Fruit fly (Drosophila melanogaster) whole organism, embryonic: ENCODE data around the gene CG15894.

ENCODE experiments used
- Atf3 ChIP-seq: fragments of 200-800 bp; sonication (Bioruptor generic); optimal IDR thresholded peaks from 3 replicates; lab custom pipeline; 2016; ENCODE audit warnings: missing biosample characterization, missing genetic modification characterization
- B-H1 ChIP-seq: fragments of 200-800 bp; sonication (Bioruptor generic); IDR thresholded peaks from 3 replicates; pipeline ENCODE4 v1.3.6; 2022; ENCODE audit warnings: missing biosample characterization, missing genetic modification characterization
- CG11456 ChIP-seq: fragments of 200-800 bp; sonication (Bioruptor generic); IDR thresholded peaks from 3 replicates; pipeline ENCODE4 v1.3.6; 2022; ENCODE audit warnings: missing biosample characterization, missing genetic modification characterization
- CG11504 ChIP-seq: fragments of 200-800 bp; sonication (Bioruptor generic); optimal IDR thresholded peaks from 3 replicates; lab custom pipeline; 2019; ENCODE audit warnings: missing biosample characterization, mild to moderate bottlenecking, missing genetic modification characterization, moderate library complexity
- CG11723 ChIP-seq: fragments of 200-800 bp; sonication (Bioruptor generic); optimal IDR thresholded peaks from 2 replicates; lab custom pipeline; 2017; ENCODE audit warnings: missing biosample characterization, mild to moderate bottlenecking, missing genetic modification characterization
- CG12391 ChIP-seq: fragments of 200-800 bp; sonication (Bioruptor generic); optimal IDR thresholded peaks from 3 replicates; lab custom pipeline; 2018; ENCODE audit warnings: missing biosample characterization, mild to moderate bottlenecking, missing genetic modification characterization, moderate library complexity
- CG13424 ChIP-seq: fragments of 200-800 bp; sonication (Bioruptor generic); optimal IDR thresholded peaks from 2 replicates; lab custom pipeline; 2019; ENCODE audit warnings: missing biosample characterization, mild to moderate bottlenecking, missing genetic modification characterization, moderate library complexity
- CG13775 ChIP-seq: fragments of 200-800 bp; sonication (Bioruptor generic); optimal IDR thresholded peaks from 3 replicates; lab custom pipeline; 2017; ENCODE audit warnings: missing biosample characterization, mild to moderate bottlenecking, missing genetic modification characterization
- CG14441 ChIP-seq: fragments of 200-800 bp; sonication (Bioruptor generic); IDR thresholded peaks from 2 replicates; pipeline ENCODE4 v1.3.6; 2022; ENCODE audit warnings: missing biosample characterization, missing genetic modification characterization
- CG17359 ChIP-seq: fragments of 200-800 bp; sonication (Bioruptor generic); optimal IDR thresholded peaks from 3 replicates; lab custom pipeline; 2018; ENCODE audit warnings: missing biosample characterization, mild to moderate bottlenecking, missing genetic modification characterization, moderate library complexity
- CG18262 ChIP-seq: fragments of 200-800 bp; optimal IDR thresholded peaks from 3 replicates; lab custom pipeline; 2019; ENCODE audit warnings: missing biosample characterization, mild to moderate bottlenecking, missing genetic modification characterization, moderate library complexity
- CG2116 ChIP-seq: fragments of 200-800 bp; sonication (Bioruptor generic); optimal IDR thresholded peaks from 3 replicates; lab custom pipeline; 2018; ENCODE audit warnings: missing biosample characterization, mild to moderate bottlenecking, missing genetic modification characterization
- CG2120 ChIP-seq: fragments of 200-800 bp; sonication (Bioruptor generic); optimal IDR thresholded peaks from 3 replicates; lab custom pipeline; 2016; ENCODE audit warnings: missing biosample characterization, missing genetic modification characterization
- CG30431 ChIP-seq: fragments of 200-800 bp; sonication (Bioruptor generic); optimal IDR thresholded peaks from 2 replicates; lab custom pipeline; 2017; ENCODE audit warnings: missing biosample characterization, missing genetic modification characterization
- CG33213 ChIP-seq: fragments of 200-800 bp; sonication (Bioruptor generic); optimal IDR thresholded peaks from 3 replicates; lab custom pipeline; 2016; ENCODE audit warnings: missing biosample characterization, missing genetic modification characterization
- CG3995 ChIP-seq: fragments of 200-800 bp; sonication (Bioruptor generic); optimal IDR thresholded peaks from 3 replicates; lab custom pipeline; 2016; ENCODE audit warnings: missing biosample characterization, missing genetic modification characterization
- CG7839 ChIP-seq: fragments of 200-800 bp; sonication (Bioruptor generic); optimal IDR thresholded peaks from 3 replicates; lab custom pipeline; 2018; ENCODE audit warnings: missing biosample characterization, mild to moderate bottlenecking, missing genetic modification characterization, moderate library complexity
- CG9727 ChIP-seq: fragments of 200-800 bp; sonication (Bioruptor generic); optimal IDR thresholded peaks from 3 replicates; lab custom pipeline; 2017; ENCODE audit warnings: missing biosample characterization, mild to moderate bottlenecking, missing genetic modification characterization
- Dad ChIP-seq: fragments of 200-800 bp; sonication (Bioruptor generic); optimal IDR thresholded peaks from 3 replicates; lab custom pipeline; 2016; ENCODE audit warnings: missing biosample characterization, missing genetic modification characterization
- E2f1 ChIP-seq: fragments of 200-800 bp; sonication (Bioruptor generic); IDR thresholded peaks from 2 replicates; pipeline ENCODE4 v1.3.6; 2022; ENCODE audit warnings: missing biosample characterization, missing genetic modification characterization
- Ets97D ChIP-seq: fragments of 200-800 bp; sonication (Bioruptor generic); optimal IDR thresholded peaks from 3 replicates; lab custom pipeline; 2016; ENCODE audit warnings: missing biosample characterization, missing genetic modification characterization
- Fer1 ChIP-seq: fragments of 200-800 bp; sonication (Bioruptor generic); optimal IDR thresholded peaks from 2 replicates; lab custom pipeline; 2017; ENCODE audit warnings: missing biosample characterization, mild to moderate bottlenecking, missing genetic modification characterization
- Fer2 ChIP-seq: fragments of 200-800 bp; sonication (Bioruptor generic); optimal IDR thresholded peaks from 2 replicates; lab custom pipeline; 2018; ENCODE audit warnings: missing biosample characterization, mild to moderate bottlenecking, missing genetic modification characterization, moderate library complexity
- HLH3B ChIP-seq: fragments of 200-800 bp; sonication (Bioruptor generic); IDR thresholded peaks from 2 replicates; pipeline ENCODE4 v1.3.6; 2022; ENCODE audit warnings: missing biosample characterization, missing genetic modification characterization
- HLH54F ChIP-seq: fragments of 200-800 bp; sonication (Bioruptor generic); optimal IDR thresholded peaks from 3 replicates; lab custom pipeline; 2016; ENCODE audit warnings: missing biosample characterization, missing genetic modification characterization
- HmgD ChIP-seq: fragments of 200-800 bp; sonication (Bioruptor generic); optimal IDR thresholded peaks from 3 replicates; lab custom pipeline; 2016; ENCODE audit warnings: missing biosample characterization, missing genetic modification characterization
- Hsf ChIP-seq: fragments of 200-800 bp; sonication (Bioruptor generic); optimal IDR thresholded peaks from 3 replicates; lab custom pipeline; 2016; ENCODE audit warnings: missing biosample characterization, missing genetic modification characterization
- Lpt ChIP-seq: fragments of >200 bp; optimal IDR thresholded peaks from 2 replicates; lab custom pipeline; 2018; ENCODE audit warnings: missing biosample characterization, missing genetic modification characterization
- Med ChIP-seq: fragments of 200-800 bp; sonication (Bioruptor generic); peaks from one replicate; lab custom pipeline; 2016; ENCODE audit warnings: missing biosample characterization, missing genetic modification characterization, mild to moderate bottlenecking, inconsistent platforms, moderate library complexity
- Pdp1 ChIP-seq, 2 experiments: fragments of 200-800 bp; sonication (Bioruptor generic); optimal IDR thresholded peaks; 3 replicates each; lab custom pipeline; 2016; ENCODE audit warnings: missing biosample characterization in 2 of 2, missing genetic modification characterization in 2 of 2, mild to moderate bottlenecking in 1 of 2, moderate library complexity in 1 of 2
- Poxn ChIP-seq: fragments of 200-800 bp; sonication (Bioruptor generic); IDR thresholded peaks from 2 replicates; pipeline ENCODE4 v1.3.6; 2022; ENCODE audit warnings: missing biosample characterization, missing genetic modification characterization
- Scr ChIP-seq: fragments of 200-800 bp; sonication (Bioruptor generic); IDR thresholded peaks from 2 replicates; pipeline ENCODE4 v1.3.6; 2022; ENCODE audit warnings: missing biosample characterization, missing genetic modification characterization; ENCODE audit not compliant: partially characterized antibody
- Trl ChIP-seq, 3 experiments: fragments of >200 bp in 2 of 3; fragments of 200-800 bp in 1 of 3; sonication (Bioruptor generic) in 1 of 3; optimal IDR thresholded peaks; 2 replicates in 1 of 3; 3 replicates in 2 of 3; lab custom pipeline; 2016 to 2017; ENCODE audit warnings: missing biosample characterization in 1 of 3, missing genetic modification characterization in 1 of 3
- YL-1 ChIP-seq: fragments of 200-800 bp; sonication (Bioruptor generic); optimal IDR thresholded peaks from 3 replicates; lab custom pipeline; 2017; ENCODE audit warnings: missing biosample characterization, mild to moderate bottlenecking, missing genetic modification characterization
- crol ChIP-seq: fragments of 200-800 bp; sonication (Bioruptor generic); IDR thresholded peaks from 2 replicates; pipeline ENCODE4 v1.3.6; 2022; ENCODE audit warnings: missing biosample characterization, missing genetic modification characterization
- en ChIP-seq: fragments of 200-800 bp; sonication (Bioruptor generic); optimal IDR thresholded peaks from 2 replicates; lab custom pipeline; 2016; ENCODE audit warnings: missing biosample characterization, missing genetic modification characterization
- ewg ChIP-seq: fragments of 200-800 bp; sonication (Bioruptor generic); optimal IDR thresholded peaks from 3 replicates; lab custom pipeline; 2017; ENCODE audit warnings: mild to moderate bottlenecking, missing biosample characterization, missing genetic modification reagents, missing genetic modification characterization
- gce ChIP-seq: fragments of 200-800 bp; sonication (Bioruptor generic); IDR thresholded peaks from 3 replicates; pipeline ENCODE4 v1.3.6; 2022; ENCODE audit warnings: missing biosample characterization, missing genetic modification characterization
- gsb ChIP-seq: fragments of 200-800 bp; sonication (Bioruptor generic); IDR thresholded peaks from 2 replicates; pipeline ENCODE4 v1.3.6; 2022; ENCODE audit warnings: missing biosample characterization, missing genetic modification characterization
- hb ChIP-seq: fragments of 200-800 bp; sonication (Bioruptor generic); IDR thresholded peaks from 3 replicates; pipeline ENCODE4 v1.3.6; 2022; ENCODE audit warnings: missing biosample characterization, missing genetic modification characterization; ENCODE audit not compliant: partially characterized antibody
- lmd ChIP-seq: fragments of 200-800 bp; sonication (Bioruptor generic); IDR thresholded peaks from 2 replicates; pipeline ENCODE4 v1.3.6; 2022; ENCODE audit warnings: missing biosample characterization, missing genetic modification characterization
- lola ChIP-seq, 3 experiments: fragments of >200 bp in 2 of 3; fragments of 200-800 bp in 1 of 3; sonication (Bioruptor generic) in 1 of 3; optimal IDR thresholded peaks; 2 replicates each; lab custom pipeline; 2017 to 2019; ENCODE audit warnings: missing biosample characterization in 3 of 3, missing genetic modification characterization in 3 of 3, mild to moderate bottlenecking in 1 of 3, moderate library complexity in 1 of 3
- luna ChIP-seq: fragments of 200-800 bp; sonication (Bioruptor generic); optimal IDR thresholded peaks from 2 replicates; lab custom pipeline; 2016; ENCODE audit warnings: missing biosample characterization, missing genetic modification characterization
- p53 ChIP-seq: fragments of 200-800 bp; sonication (Bioruptor generic); optimal IDR thresholded peaks from 2 replicates; lab custom pipeline; 2016; ENCODE audit warnings: missing biosample characterization, missing genetic modification characterization
- prd ChIP-seq, 3 experiments: fragments of >200 bp in 2 of 3; fragments of 200-800 bp in 1 of 3; sonication (Bioruptor generic) in 1 of 3; optimal IDR thresholded peaks in 2 of 3; IDR thresholded peaks in 1 of 3; 2 replicates in 2 of 3; 3 replicates in 1 of 3; pipeline versions ENCODE4 v1.3.6 to Lab custom; 2017 to 2022; ENCODE audit warnings: missing biosample characterization in 1 of 3, missing genetic modification characterization in 1 of 3
- rib ChIP-seq: fragments of 200-800 bp; sonication (Bioruptor generic); IDR thresholded peaks from 2 replicates; pipeline ENCODE4 v1.3.6; 2022; ENCODE audit warnings: missing biosample characterization, missing genetic modification characterization
- tap ChIP-seq: fragments of 200-800 bp; optimal IDR thresholded peaks from 3 replicates; lab custom pipeline; 2019; ENCODE audit warnings: missing biosample characterization, mild to moderate bottlenecking, missing genetic modification characterization, moderate library complexity
- twi ChIP-seq: fragments of 200-800 bp; optimal IDR thresholded peaks from 2 replicates; lab custom pipeline; 2019; ENCODE audit warnings: missing biosample characterization, mild to moderate bottlenecking, missing genetic modification characterization, moderate library complexity
- unpg ChIP-seq: fragments of 200-800 bp; sonication (Bioruptor generic); optimal IDR thresholded peaks from 3 replicates; lab custom pipeline; 2018; ENCODE audit warnings: missing biosample characterization, mild to moderate bottlenecking, missing genetic modification characterization, moderate library complexity

Gene CG15894

DNA sequence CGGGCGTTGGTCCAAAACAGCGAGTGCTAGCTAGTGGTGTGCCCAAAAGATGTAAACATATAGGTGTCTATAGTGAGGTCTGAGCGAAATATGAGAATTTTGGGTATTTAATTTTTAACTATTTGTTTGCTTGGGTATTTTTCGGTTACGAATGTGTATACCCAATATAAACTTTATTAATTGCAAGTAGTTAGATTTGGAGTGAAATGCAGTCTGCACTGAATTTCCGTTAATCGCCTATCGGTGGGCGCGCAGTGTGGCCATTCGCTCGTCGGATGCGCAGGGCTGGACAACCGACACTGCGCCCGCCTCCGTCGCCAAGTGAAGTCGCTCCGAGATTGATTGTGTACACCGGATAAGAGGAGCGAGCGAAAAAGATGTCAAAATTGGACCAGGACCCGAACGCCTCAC lies 13.9 kb upstream of the CG15894 start, which contains the start of the genes CG15891 and CG3815 (continued):
- TF ChIP-seq Scr (GFP tag; lab: Robert Waterston, UW) = peak; percentile 55; the same call in 1 of the 2 replicates
- peak; percentile 90 for TF ChIP-seq Med
- peak; percentile 93 for TF ChIP-seq ewg (GFP tag; lab: Kevin White, UChicago)
- TF ChIP-seq hb (GFP tag; lab: Robert Waterston, UW) = no peak
- no peak for TF ChIP-seq Lpt (GFP tag; lab: Kevin White, UChicago)
- peak; percentile 25 for TF ChIP-seq CG17359
- peak; percentile 44 for TF ChIP-seq unpg (GFP tag; lab: Kevin White, UChicago)
- 0 out of 2 replicates have a peak, but pooled peaks have one; percentile 19 for TF ChIP-seq rib (GFP tag; lab: Robert Waterston, UW)
- TF ChIP-seq CG2120 (GFP tag; lab: Kevin White, UChicago) = peak; percentile 73
- no peak for TF ChIP-seq gce
- TF ChIP-seq CG7839 (tag; lab: Kevin White, UChicago) = peak; percentile 66
- peak; percentile 41 for TF ChIP-seq Fer2 (tag; lab: Kevin White, UChicago)
- TF ChIP-seq Poxn (GFP tag; lab: Robert Waterston, UW) = no peak
- peak; percentile 67 for TF ChIP-seq CG12391 (tag; lab: Kevin White, UChicago)
- TF ChIP-seq p53 (GFP tag; lab: Kevin White, UChicago) = peak; percentile 33
- no peak for TF ChIP-seq B-H1 (GFP tag; lab: Robert Waterston, UW)
- TF ChIP-seq luna = no peak
- TF ChIP-seq CG3995 (GFP tag; lab: Kevin White, UChicago) = peak; percentile 49
- peak; percentile 70 for TF ChIP-seq CG13424 (tag; lab: Kevin White, UChicago)
- TF ChIP-seq Pdp1 (GFP tag; optimal IDR thresholded peaks at IDR 0.05; lab: Kevin White, UChicago) = peak; percentile 41 to 48
- TF ChIP-seq CG11504 (tag; lab: Kevin White, UChicago) = no peak
- TF ChIP-seq gsb (GFP tag; lab: Robert Waterston, UW) = no peak
- TF ChIP-seq CG30431 (GFP tag; lab: Kevin White, UChicago) = peak; percentile 38
- no peak for TF ChIP-seq en (GFP tag; lab: Kevin White, UChicago)
- TF ChIP-seq Hsf = peak; percentile 47
- peak; percentile 52 for TF ChIP-seq CG9727
- TF ChIP-seq Fer1 = peak; percentile 67
- TF ChIP-seq Trl (optimal IDR thresholded peaks at IDR 0.05; lab: Kevin White, UChicago) = no peak
- peak; percentile 49 for TF ChIP-seq Trl (GFP tag; optimal IDR thresholded peaks at IDR 0.05; lab: Kevin White, UChicago)
- no peak for TF ChIP-seq tap (tag; lab: Kevin White, UChicago)
- peak; percentile 39; the same call in 1 of the 3 replicates for TF ChIP-seq CG11456
- 0 out of 2 replicates have a peak, but pooled peaks have one; percentile 12 for TF ChIP-seq E2f1 (GFP tag; lab: Robert Waterston, UW)
- no peak for TF ChIP-seq CG11723 (GFP tag; lab: Kevin White, UChicago)
- TF ChIP-seq CG14441 = peak; percentile 48; the same call in 1 of the 2 replicates
- peak in 1 of 3 experiments; percentile 56 for TF ChIP-seq lola (GFP tag; optimal IDR thresholded peaks at IDR 0.05; lab: Kevin White, UChicago)
- TF ChIP-seq lmd = peak; percentile 71
- TF ChIP-seq HLH54F (GFP tag; lab: Kevin White, UChicago) = peak; percentile 36
- TF ChIP-seq crol = peak; percentile 57
- TF ChIP-seq Dad = peak; percentile 30
- TF ChIP-seq twi (tag; lab: Kevin White, UChicago) = peak; percentile 48
- peak; percentile 3 for TF ChIP-seq HmgD (GFP tag; lab: Kevin White, UChicago)
- no peak for TF ChIP-seq prd (optimal IDR thresholded peaks at IDR 0.05; lab: Kevin White, UChicago)
- TF ChIP-seq prd (GFP tag; IDR thresholded peaks at IDR 0.05; lab: Robert Waterston, UW) = peak; percentile 71
- TF ChIP-seq CG2116 (GFP tag; lab: Kevin White, UChicago) = peak; percentile 64
- TF ChIP-seq Atf3 = peak; percentile 53
- peak; percentile 57 for TF ChIP-seq Ets97D (GFP tag; lab: Kevin White, UChicago)
- peak; percentile 53; the same call in 1 of the 2 replicates for TF ChIP-seq HLH3B (GFP tag; lab: Robert Waterston, UW)
- peak; percentile 60 for TF ChIP-seq YL-1
- peak; percentile 16 for TF ChIP-seq CG33213 (GFP tag; lab: Kevin White, UChicago)
- peak; percentile 67 for TF ChIP-seq CG13775
- peak; percentile 48 for TF ChIP-seq CG18262 (tag; lab: Kevin White, UChicago)
